Fruit fly (Drosophila melanogaster) whole organism, pupa: Measurements from ENCODE around the gene Sse.

Experiments used
- CG10348 ChIP-seq: fragments of 200-800 bp; sonication (Bioruptor generic); IDR thresholded peaks from 2 replicates; pipeline ENCODE4 v1.3.6; 2022; ENCODE audit warnings: missing biosample characterization, missing genetic modification characterization
- CG12605 ChIP-seq: fragments of 200-800 bp; sonication (Bioruptor generic); IDR thresholded peaks from 2 replicates; pipeline ENCODE4 v1.3.6; 2022; ENCODE audit warnings: missing biosample characterization, missing genetic modification characterization
- CG13204 ChIP-seq: fragments of 200-800 bp; sonication (Bioruptor generic); optimal IDR thresholded peaks from 2 replicates; lab custom pipeline; 2018; ENCODE audit warnings: missing biosample characterization, mild to moderate bottlenecking, missing genetic modification characterization, moderate library complexity
- CG14655 ChIP-seq: fragments of 200-800 bp; sonication (Bioruptor generic); optimal IDR thresholded peaks from 3 replicates; lab custom pipeline; 2017; ENCODE audit warnings: mild to moderate bottlenecking, missing biosample characterization, missing genetic modification reagents, missing genetic modification characterization
- CG15710 ChIP-seq: fragments of 200-800 bp; sonication (Bioruptor generic); optimal IDR thresholded peaks from 2 replicates; lab custom pipeline; 2018; ENCODE audit warnings: missing biosample characterization, mild to moderate bottlenecking, missing genetic modification characterization, moderate library complexity
- CG17806 ChIP-seq: fragments of 200-800 bp; sonication (Bioruptor generic); optimal IDR thresholded peaks from 2 replicates; lab custom pipeline; 2018; ENCODE audit warnings: missing biosample characterization, mild to moderate bottlenecking, missing genetic modification characterization, moderate library complexity
- CG32121 ChIP-seq: fragments of 200-800 bp; sonication (Bioruptor generic); IDR thresholded peaks from 2 replicates; pipeline ENCODE4 v1.3.6; 2022; ENCODE audit warnings: missing biosample characterization, missing genetic modification characterization
- CG34367 ChIP-seq: fragments of 200-800 bp; sonication (Bioruptor generic); optimal IDR thresholded peaks from 2 replicates; lab custom pipeline; 2018; ENCODE audit warnings: missing biosample characterization, mild to moderate bottlenecking, missing genetic modification characterization
- CG4496 ChIP-seq: fragments of 200-800 bp; sonication (Bioruptor generic); IDR thresholded peaks from 3 replicates; pipeline ENCODE4 v1.3.6; 2022; ENCODE audit warnings: missing biosample characterization, missing genetic modification characterization
- CG8159 ChIP-seq: fragments of 200-800 bp; sonication (Bioruptor generic); optimal IDR thresholded peaks from 3 replicates; lab custom pipeline; 2018; ENCODE audit warnings: missing biosample characterization, mild to moderate bottlenecking, missing genetic modification characterization, moderate library complexity
- CG8301 ChIP-seq: fragments of 200-800 bp; sonication (Bioruptor generic); optimal IDR thresholded peaks from 2 replicates; lab custom pipeline; 2018; ENCODE audit warnings: missing biosample characterization, mild to moderate bottlenecking, missing genetic modification characterization
- CG9948 ChIP-seq: fragments of 200-800 bp; sonication (Bioruptor generic); optimal IDR thresholded peaks from 2 replicates; lab custom pipeline; 2018; ENCODE audit warnings: missing biosample characterization, mild to moderate bottlenecking, missing genetic modification characterization, moderate library complexity
- D1 ChIP-seq: fragments of 200-800 bp; sonication (Bioruptor generic); optimal IDR thresholded peaks from 2 replicates; lab custom pipeline; 2018; ENCODE audit warnings: missing biosample characterization, mild to moderate bottlenecking, missing genetic modification characterization, moderate library complexity
- EcR ChIP-seq: fragments of 200-800 bp; sonication (Bioruptor generic); optimal IDR thresholded peaks from 3 replicates; lab custom pipeline; 2019; ENCODE audit warnings: missing biosample characterization, missing genetic modification characterization, mild to moderate bottlenecking, moderate library complexity, missing genetic modification reagents
- Ets98B ChIP-seq: fragments of 200-800 bp; sonication (Bioruptor generic); IDR thresholded peaks from 2 replicates; pipeline ENCODE4 v1.3.6; 2022; ENCODE audit warnings: missing biosample characterization, missing genetic modification characterization
- Pif1A ChIP-seq: fragments of 200-800 bp; sonication (Bioruptor generic); optimal IDR thresholded peaks from 3 replicates; lab custom pipeline; 2016; ENCODE audit warnings: missing biosample characterization, missing genetic modification characterization
- Pif1B ChIP-seq: fragments of 200-800 bp; sonication (Bioruptor generic); optimal IDR thresholded peaks from 3 replicates; lab custom pipeline; 2016; ENCODE audit warnings: missing biosample characterization, missing genetic modification characterization
- Snoo ChIP-seq: fragments of 200-800 bp; sonication (Bioruptor generic); optimal IDR thresholded peaks from 3 replicates; lab custom pipeline; 2017; ENCODE audit warnings: missing biosample characterization, mild to moderate bottlenecking, missing genetic modification characterization, inconsistent platforms
- fd96Ca ChIP-seq: fragments of 200-800 bp; sonication (Bioruptor generic); IDR thresholded peaks from 3 replicates; pipeline ENCODE4 v1.3.6; 2022; ENCODE audit warnings: missing biosample characterization, missing genetic modification characterization
- gl ChIP-seq: fragments of 200-800 bp; sonication (Bioruptor generic); optimal IDR thresholded peaks from 2 replicates; lab custom pipeline; 2018; ENCODE audit warnings: missing biosample characterization, mild to moderate bottlenecking, missing genetic modification characterization
- rn ChIP-seq: fragments of 200-800 bp; sonication (Bioruptor generic); IDR thresholded peaks from 2 replicates; pipeline ENCODE4 v1.3.6; 2022; ENCODE audit warnings: missing biosample characterization, missing genetic modification characterization

Gene Sse

DNA sequence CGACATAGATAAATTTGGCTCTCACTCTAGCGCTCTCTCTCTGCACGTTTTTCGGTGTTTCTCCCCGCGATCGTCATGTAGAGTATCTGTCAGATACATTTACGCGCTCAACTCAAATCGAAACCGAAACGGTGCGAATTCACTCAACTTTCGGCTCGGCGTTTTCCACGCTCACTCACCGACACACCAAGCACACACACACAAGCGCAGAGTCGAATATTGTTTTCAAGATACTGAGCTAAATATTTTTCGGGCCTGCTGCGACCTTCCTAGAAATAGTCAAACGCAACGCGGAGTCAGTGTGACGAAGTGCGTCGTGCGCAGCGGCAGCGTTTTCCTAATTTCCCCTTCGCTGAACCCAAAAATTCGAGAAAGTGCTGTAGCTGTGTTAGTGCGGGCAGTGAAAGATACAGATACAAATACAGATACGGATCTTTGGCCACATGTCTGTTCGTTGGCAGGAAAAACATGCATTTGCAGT lies 7.6 kb downstream of the Sse start, which contains the start of gene lin-28:
Gene lin-28, plus strand, starts transcription at position 279 of the 481 bp plus-strand sequence.
- no peak for TF ChIP-seq CG8301 (tag; lab: Kevin White, UChicago)
- TF ChIP-seq D1: no peak
- no peak for TF ChIP-seq CG10348 (GFP tag; lab: Robert Waterston, UW)
- TF ChIP-seq EcR (GFP tag; lab: Kevin White, UChicago): no peak
- no peak for TF ChIP-seq CG14655
- TF ChIP-seq CG13204: no peak
- no peak for TF ChIP-seq CG32121
- no peak for TF ChIP-seq gl
- no peak for TF ChIP-seq CG34367
- no peak for TF ChIP-seq CG4496 (GFP tag; lab: Robert Waterston, UW)
- no peak for TF ChIP-seq Pif1A
- TF ChIP-seq Pif1B (GFP tag; lab: Kevin White, UChicago): no peak
- TF ChIP-seq CG12605 (GFP tag; lab: Robert Waterston, UW): no peak
- no peak for TF ChIP-seq CG15710 (tag; lab: Kevin White, UChicago)
- TF ChIP-seq CG9948 (tag; lab: Kevin White, UChicago): no peak
- TF ChIP-seq CG8159: no peak
- no peak for TF ChIP-seq rn (GFP tag; lab: Robert Waterston, UW)
- no peak for TF ChIP-seq CG17806 (tag; lab: Kevin White, UChicago)
- TF ChIP-seq Ets98B: no peak

DNA sequence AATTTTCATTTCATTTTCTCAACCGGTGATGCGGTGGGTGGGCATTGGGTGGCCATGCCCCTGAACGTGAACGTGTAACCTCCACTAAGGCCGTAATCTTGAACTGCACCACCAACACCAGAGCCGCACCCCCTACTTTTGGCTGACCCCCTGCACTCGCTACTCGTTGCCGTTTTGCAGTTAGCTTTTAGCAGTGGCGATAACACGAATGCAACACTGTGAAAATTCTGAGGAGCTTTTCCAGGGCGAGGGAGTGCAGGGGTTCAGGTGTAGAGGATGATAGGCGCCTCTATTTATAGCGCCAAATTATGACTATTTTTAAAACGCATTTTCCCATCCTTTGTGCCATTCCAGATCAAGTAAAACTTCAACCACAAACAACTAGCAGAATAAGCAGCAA lies 18.3 kb downstream of the Sse start:
- no peak for TF ChIP-seq gl
- no peak for TF ChIP-seq CG4496 (GFP tag; lab: Robert Waterston, UW)
- no peak for TF ChIP-seq CG14655
- TF ChIP-seq rn (GFP tag; lab: Robert Waterston, UW): no peak
- TF ChIP-seq CG34367: no peak
- TF ChIP-seq Snoo (tag; lab: Kevin White, UChicago): no peak
- TF ChIP-seq Pif1A: no peak

DNA sequence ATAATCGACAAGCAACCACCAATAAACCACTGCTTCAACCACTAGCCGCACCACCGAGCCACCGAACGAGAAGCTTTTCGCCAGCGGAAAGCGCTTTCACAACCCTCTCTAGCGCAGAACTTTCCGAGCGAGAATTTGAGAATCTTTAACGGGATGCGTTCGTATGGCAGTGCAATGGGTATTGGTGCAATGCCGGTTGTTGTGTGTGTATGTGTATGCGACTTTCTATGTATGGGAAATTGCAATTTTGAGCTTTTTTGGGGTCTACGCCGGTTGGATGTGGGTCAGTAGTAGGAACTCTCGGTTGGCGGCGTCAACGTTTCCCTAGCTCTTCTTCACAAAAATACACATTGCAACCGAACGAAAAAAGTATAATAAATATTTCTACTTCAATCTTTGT lies 19.2 kb downstream of the Sse start:
- TF ChIP-seq CG32121 (no peak), gl (no peak), Ets98B (no peak)

DNA sequence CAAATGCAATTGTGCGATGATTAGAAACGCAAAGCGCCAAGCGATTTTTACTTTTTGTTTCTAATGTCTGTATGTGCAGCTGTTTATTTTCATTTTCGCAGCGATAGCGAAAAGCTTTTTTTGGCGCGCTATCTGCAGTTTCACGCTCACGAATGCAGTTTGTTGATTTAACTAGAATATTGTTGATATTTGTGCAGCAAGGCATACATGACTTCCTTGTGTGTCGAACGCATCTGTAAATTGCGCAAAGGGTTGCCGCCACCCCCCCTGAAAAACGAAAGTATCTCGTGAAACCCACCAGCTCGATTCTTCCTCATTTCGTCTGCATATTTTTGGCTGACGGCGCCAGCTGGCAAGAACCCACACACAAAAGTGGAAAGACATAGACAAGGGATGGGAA lies 20.5 kb downstream of the Sse start:
- TF ChIP-seq CG12605 (GFP tag; lab: Robert Waterston, UW) (no peak), fd96Ca (no peak)

DNA sequence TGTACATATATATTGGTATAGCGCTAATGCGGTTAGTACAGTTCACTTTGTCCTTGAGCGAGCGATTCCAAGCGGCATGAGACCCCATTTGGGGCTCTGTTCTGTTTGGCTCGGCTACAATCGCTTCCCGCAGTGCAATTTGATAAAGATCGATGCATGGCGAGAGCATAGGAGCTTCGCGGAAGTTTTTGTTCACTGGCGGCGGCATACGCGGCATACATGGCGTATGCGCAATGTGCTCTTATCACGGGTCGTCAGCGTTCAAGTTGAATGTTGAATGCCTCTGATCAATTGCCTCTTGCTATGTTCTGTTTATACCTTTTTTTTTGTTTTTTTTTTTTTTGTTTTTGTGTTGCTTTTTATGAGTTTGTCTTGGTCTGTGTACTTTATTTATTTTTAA lies 20.9 kb downstream of the Sse start:
- TF ChIP-seq CG8301 (tag; lab: Kevin White, UChicago): no peak

DNA sequence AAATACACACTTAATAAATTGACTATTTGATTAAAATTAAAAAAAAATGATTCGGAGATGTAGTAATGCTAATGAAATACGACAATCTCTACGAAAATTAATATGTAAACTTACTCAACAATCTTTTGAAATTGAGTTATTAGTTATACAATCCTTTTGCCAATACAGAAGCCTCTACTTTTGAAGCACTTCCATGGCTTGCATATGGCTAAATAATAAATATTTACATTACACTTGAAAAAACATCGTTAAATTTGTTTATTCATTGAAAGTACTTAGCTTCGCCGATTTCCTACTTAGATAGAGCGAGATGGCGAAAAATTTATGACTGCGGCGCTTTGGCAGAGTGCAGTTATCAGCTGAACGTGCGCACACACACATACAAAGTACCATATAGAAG lies 21.4 kb downstream of the Sse start:
- TF ChIP-seq D1 (no peak), CG9948 (tag; lab: Kevin White, UChicago) (no peak), CG8159 (no peak), fd96Ca (no peak), Pif1A (no peak), CG34367 (no peak), CG12605 (GFP tag; lab: Robert Waterston, UW) (no peak), CG15710 (tag; lab: Kevin White, UChicago) (no peak), CG17806 (tag; lab: Kevin White, UChicago) (no peak), rn (GFP tag; lab: Robert Waterston, UW) (no peak), CG13204 (no peak), Ets98B (no peak), Pif1B (GFP tag; lab: Kevin White, UChicago) (no peak), gl (no peak), CG8301 (tag; lab: Kevin White, UChicago) (no peak), EcR (GFP tag; lab: Kevin White, UChicago) (no peak)

DNA sequence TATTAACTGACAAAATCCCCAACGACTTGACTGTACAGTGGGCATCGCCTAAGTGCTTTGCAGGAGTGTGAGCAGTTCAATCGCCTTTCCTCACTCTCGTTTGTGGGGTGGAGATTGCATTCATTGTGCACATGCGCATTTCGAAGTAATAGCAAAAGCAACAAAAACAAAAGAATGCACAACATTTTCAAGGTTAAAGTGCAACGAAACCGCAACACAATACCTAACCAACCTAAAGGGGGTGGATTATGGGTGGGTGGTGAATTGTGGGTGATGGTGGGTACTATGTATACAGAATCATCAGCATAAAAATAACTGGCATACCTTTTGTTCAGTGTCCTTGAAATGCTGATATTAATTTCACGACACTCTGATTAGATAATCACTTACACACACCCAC lies 22.6 kb downstream of the Sse start:
- TF ChIP-seq CG17806 (tag; lab: Kevin White, UChicago) (no peak), EcR (GFP tag; lab: Kevin White, UChicago) (peak; percentile 85)

DNA sequence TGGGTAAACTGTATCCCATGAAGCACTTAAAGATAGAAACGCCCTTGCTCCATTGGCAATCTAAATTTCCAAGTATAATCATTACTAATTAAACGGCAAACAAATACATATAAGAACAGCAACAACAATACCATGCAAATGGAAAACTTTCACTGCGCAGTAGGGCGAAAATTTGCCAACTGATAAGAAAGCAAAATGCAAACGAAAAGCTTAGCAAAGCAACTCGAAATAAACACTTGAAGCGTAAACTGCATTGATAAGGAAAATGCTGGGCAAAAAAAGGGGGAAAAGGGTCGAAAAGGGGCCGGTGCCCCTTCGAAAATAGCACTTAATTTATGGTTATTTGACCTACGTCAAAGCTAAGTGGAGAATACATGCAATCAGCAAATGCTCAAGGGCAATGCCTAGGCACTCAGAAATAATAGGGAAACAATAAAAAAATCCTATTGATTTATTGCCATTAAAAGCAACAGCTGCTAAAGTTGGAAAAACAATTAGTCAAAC lies 23.5 kb downstream of the Sse start:
- TF ChIP-seq CG32121: no peak
- no peak for TF ChIP-seq CG8301 (tag; lab: Kevin White, UChicago)
- TF ChIP-seq CG15710 (tag; lab: Kevin White, UChicago): no peak
- no peak for TF ChIP-seq fd96Ca
- no peak for TF ChIP-seq CG13204

DNA sequence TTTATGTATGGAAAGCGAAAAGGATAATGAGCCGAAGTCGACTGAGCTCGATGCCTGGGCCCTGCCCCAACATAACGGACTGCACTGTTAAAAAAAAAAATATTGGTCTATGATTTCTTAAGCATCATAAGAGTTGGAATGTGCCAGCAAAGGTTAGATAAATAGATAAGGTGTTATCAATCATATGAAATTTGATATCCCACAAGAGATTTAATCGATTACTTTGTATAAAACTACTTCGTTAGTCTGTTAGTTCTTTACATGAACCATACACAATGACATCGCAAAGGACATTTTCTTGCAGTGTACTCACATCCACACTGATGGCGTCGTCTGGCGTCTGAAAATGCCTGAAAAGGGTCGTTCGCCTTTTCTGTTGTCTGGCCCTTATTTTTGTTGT lies 24.6 kb downstream of the Sse start:
- TF ChIP-seq D1: no peak
- TF ChIP-seq CG15710 (tag; lab: Kevin White, UChicago): peak; percentile 62
- TF ChIP-seq CG17806 (tag; lab: Kevin White, UChicago): peak; percentile 59
- TF ChIP-seq CG13204: no peak
- peak; percentile 63 for TF ChIP-seq Pif1A
- TF ChIP-seq CG34367: peak; percentile 36
- TF ChIP-seq CG10348 (GFP tag; lab: Robert Waterston, UW): no peak
- TF ChIP-seq CG32121: no peak
- TF ChIP-seq Ets98B: no peak
- TF ChIP-seq CG14655: peak; percentile 49
- no peak for TF ChIP-seq CG4496 (GFP tag; lab: Robert Waterston, UW)
- no peak for TF ChIP-seq rn (GFP tag; lab: Robert Waterston, UW)
- no peak for TF ChIP-seq CG12605 (GFP tag; lab: Robert Waterston, UW)
- TF ChIP-seq fd96Ca: no peak
- TF ChIP-seq gl: no peak
- TF ChIP-seq EcR (GFP tag; lab: Kevin White, UChicago): peak; percentile 67
- TF ChIP-seq Pif1B (GFP tag; lab: Kevin White, UChicago): peak; percentile 16
- TF ChIP-seq Snoo (tag; lab: Kevin White, UChicago): peak; percentile 45
- TF ChIP-seq CG9948 (tag; lab: Kevin White, UChicago): peak; percentile 58
- peak; percentile 47 for TF ChIP-seq CG8301 (tag; lab: Kevin White, UChicago)
- TF ChIP-seq CG8159: peak; percentile 76
